Fruit fly (Drosophila melanogaster) whole organism, pupa: Measurements from ENCODE around the gene CG15170.

Experiments used
- CG10348 ChIP-seq: fragments of 200-800 bp; sonication (Bioruptor generic); IDR thresholded peaks from 2 replicates; pipeline ENCODE4 v1.3.6; 2022; ENCODE audit warnings: missing biosample characterization, missing genetic modification characterization
- CG12605 ChIP-seq: fragments of 200-800 bp; sonication (Bioruptor generic); IDR thresholded peaks from 2 replicates; pipeline ENCODE4 v1.3.6; 2022; ENCODE audit warnings: missing biosample characterization, missing genetic modification characterization
- CG13204 ChIP-seq: fragments of 200-800 bp; sonication (Bioruptor generic); optimal IDR thresholded peaks from 2 replicates; lab custom pipeline; 2018; ENCODE audit warnings: missing biosample characterization, mild to moderate bottlenecking, missing genetic modification characterization, moderate library complexity
- CG14655 ChIP-seq: fragments of 200-800 bp; sonication (Bioruptor generic); optimal IDR thresholded peaks from 3 replicates; lab custom pipeline; 2017; ENCODE audit warnings: mild to moderate bottlenecking, missing biosample characterization, missing genetic modification reagents, missing genetic modification characterization
- CG15710 ChIP-seq: fragments of 200-800 bp; sonication (Bioruptor generic); optimal IDR thresholded peaks from 2 replicates; lab custom pipeline; 2018; ENCODE audit warnings: missing biosample characterization, mild to moderate bottlenecking, missing genetic modification characterization, moderate library complexity
- CG17806 ChIP-seq: fragments of 200-800 bp; sonication (Bioruptor generic); optimal IDR thresholded peaks from 2 replicates; lab custom pipeline; 2018; ENCODE audit warnings: missing biosample characterization, mild to moderate bottlenecking, missing genetic modification characterization, moderate library complexity
- CG32121 ChIP-seq: fragments of 200-800 bp; sonication (Bioruptor generic); IDR thresholded peaks from 2 replicates; pipeline ENCODE4 v1.3.6; 2022; ENCODE audit warnings: missing biosample characterization, missing genetic modification characterization
- CG34367 ChIP-seq: fragments of 200-800 bp; sonication (Bioruptor generic); optimal IDR thresholded peaks from 2 replicates; lab custom pipeline; 2018; ENCODE audit warnings: missing biosample characterization, mild to moderate bottlenecking, missing genetic modification characterization
- CG4496 ChIP-seq: fragments of 200-800 bp; sonication (Bioruptor generic); IDR thresholded peaks from 3 replicates; pipeline ENCODE4 v1.3.6; 2022; ENCODE audit warnings: missing biosample characterization, missing genetic modification characterization
- CG8159 ChIP-seq: fragments of 200-800 bp; sonication (Bioruptor generic); optimal IDR thresholded peaks from 3 replicates; lab custom pipeline; 2018; ENCODE audit warnings: missing biosample characterization, mild to moderate bottlenecking, missing genetic modification characterization, moderate library complexity
- CG8301 ChIP-seq: fragments of 200-800 bp; sonication (Bioruptor generic); optimal IDR thresholded peaks from 2 replicates; lab custom pipeline; 2018; ENCODE audit warnings: missing biosample characterization, mild to moderate bottlenecking, missing genetic modification characterization
- CG9948 ChIP-seq: fragments of 200-800 bp; sonication (Bioruptor generic); optimal IDR thresholded peaks from 2 replicates; lab custom pipeline; 2018; ENCODE audit warnings: missing biosample characterization, mild to moderate bottlenecking, missing genetic modification characterization, moderate library complexity
- D1 ChIP-seq: fragments of 200-800 bp; sonication (Bioruptor generic); optimal IDR thresholded peaks from 2 replicates; lab custom pipeline; 2018; ENCODE audit warnings: missing biosample characterization, mild to moderate bottlenecking, missing genetic modification characterization, moderate library complexity
- EcR ChIP-seq: fragments of 200-800 bp; sonication (Bioruptor generic); optimal IDR thresholded peaks from 3 replicates; lab custom pipeline; 2019; ENCODE audit warnings: missing biosample characterization, missing genetic modification characterization, mild to moderate bottlenecking, moderate library complexity, missing genetic modification reagents
- Ets98B ChIP-seq: fragments of 200-800 bp; sonication (Bioruptor generic); IDR thresholded peaks from 2 replicates; pipeline ENCODE4 v1.3.6; 2022; ENCODE audit warnings: missing biosample characterization, missing genetic modification characterization
- Pif1A ChIP-seq: fragments of 200-800 bp; sonication (Bioruptor generic); optimal IDR thresholded peaks from 3 replicates; lab custom pipeline; 2016; ENCODE audit warnings: missing biosample characterization, missing genetic modification characterization
- Pif1B ChIP-seq: fragments of 200-800 bp; sonication (Bioruptor generic); optimal IDR thresholded peaks from 3 replicates; lab custom pipeline; 2016; ENCODE audit warnings: missing biosample characterization, missing genetic modification characterization
- Snoo ChIP-seq: fragments of 200-800 bp; sonication (Bioruptor generic); optimal IDR thresholded peaks from 3 replicates; lab custom pipeline; 2017; ENCODE audit warnings: missing biosample characterization, mild to moderate bottlenecking, missing genetic modification characterization, inconsistent platforms
- fd96Ca ChIP-seq: fragments of 200-800 bp; sonication (Bioruptor generic); IDR thresholded peaks from 3 replicates; pipeline ENCODE4 v1.3.6; 2022; ENCODE audit warnings: missing biosample characterization, missing genetic modification characterization
- gl ChIP-seq: fragments of 200-800 bp; sonication (Bioruptor generic); optimal IDR thresholded peaks from 2 replicates; lab custom pipeline; 2018; ENCODE audit warnings: missing biosample characterization, mild to moderate bottlenecking, missing genetic modification characterization
- rn ChIP-seq: fragments of 200-800 bp; sonication (Bioruptor generic); IDR thresholded peaks from 2 replicates; pipeline ENCODE4 v1.3.6; 2022; ENCODE audit warnings: missing biosample characterization, missing genetic modification characterization

CG15170 gene

dm6 chr2L:18990133-18990532, at the start of gene CG15170:
CG15170 (minus strand) TSS chr2L:18990233.
- TF ChIP-seq Ets98B (GFP tag; lab: Robert Waterston, UW): no peak
- no peak for TF ChIP-seq gl (tag; lab: Kevin White, UChicago)
- TF ChIP-seq CG14655 (GFP tag; lab: Kevin White, UChicago): no peak
- TF ChIP-seq CG9948: no peak
- TF ChIP-seq Pif1B (GFP tag; lab: Kevin White, UChicago): no peak
- TF ChIP-seq Pif1A (GFP tag; lab: Kevin White, UChicago): no peak
- TF ChIP-seq, all 21 proteins: peak for 0

- TF ChIP-seq Pif1B (GFP tag; lab: Kevin White, UChicago) (no peak), CG4496 (GFP tag; lab: Robert Waterston, UW) (peak; percentile 26; the same call in 1 of the 3 replicates)
Observed at dm6 chr2L:19037455-19037854, 47.4 kb upstream of the CG15170 start.

DNA sequence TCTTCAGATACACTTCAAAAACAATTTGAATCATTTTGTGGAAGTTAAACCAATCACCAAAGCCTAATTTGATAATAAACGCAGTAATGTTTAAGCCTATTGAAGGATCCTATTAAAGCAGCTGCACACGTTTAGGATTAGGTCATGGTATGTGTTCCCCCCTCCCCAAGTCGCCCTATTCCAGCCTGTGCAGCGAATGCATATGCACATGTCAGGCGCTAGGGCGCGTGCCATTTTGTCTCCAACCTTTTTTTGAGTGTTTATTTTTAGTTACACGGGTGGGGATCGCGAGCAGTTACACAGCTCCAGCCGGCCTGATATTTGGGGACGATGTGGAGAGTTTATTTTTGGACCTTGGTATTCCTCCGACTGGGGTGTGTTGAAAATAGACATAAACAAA, 47.0 kb upstream of the CG15170 start:
- TF ChIP-seq CG8159 (tag; lab: Kevin White, UChicago): no peak
- TF ChIP-seq CG15710 (tag; lab: Kevin White, UChicago): no peak
- peak; percentile 27; the same call in 1 of the 2 replicates for TF ChIP-seq CG32121 (GFP tag; lab: Robert Waterston, UW)
- no peak for TF ChIP-seq Pif1B (GFP tag; lab: Kevin White, UChicago)
- TF ChIP-seq Snoo (tag; lab: Kevin White, UChicago): no peak
- TF ChIP-seq CG4496 (GFP tag; lab: Robert Waterston, UW): no peak
- no peak for TF ChIP-seq Pif1A (GFP tag; lab: Kevin White, UChicago)
- no peak for TF ChIP-seq D1 (tag; lab: Kevin White, UChicago)

- no peak for TF ChIP-seq gl (tag; lab: Kevin White, UChicago)
- peak; percentile 86 for TF ChIP-seq CG13204
- TF ChIP-seq CG12605: no peak
- TF ChIP-seq CG17806 (tag; lab: Kevin White, UChicago): no peak
- no peak for TF ChIP-seq CG10348 (GFP tag; lab: Robert Waterston, UW)
- no peak for TF ChIP-seq Snoo (tag; lab: Kevin White, UChicago)
- TF ChIP-seq fd96Ca (GFP tag; lab: Robert Waterston, UW): no peak
- TF ChIP-seq CG9948: peak; percentile 18
- no peak for TF ChIP-seq CG15710 (tag; lab: Kevin White, UChicago)
- TF ChIP-seq CG32121 (GFP tag; lab: Robert Waterston, UW): peak; percentile 47; the same call in 1 of the 2 replicates
- peak; percentile 20; the same call in 1 of the 2 replicates for TF ChIP-seq Ets98B (GFP tag; lab: Robert Waterston, UW)
- TF ChIP-seq CG8159 (tag; lab: Kevin White, UChicago): no peak
- peak; percentile 27 for TF ChIP-seq CG8301 (tag; lab: Kevin White, UChicago)
- no peak for TF ChIP-seq CG34367 (tag; lab: Kevin White, UChicago)
- TF ChIP-seq Pif1B (GFP tag; lab: Kevin White, UChicago): no peak
- no peak for TF ChIP-seq EcR (GFP tag; lab: Kevin White, UChicago)
- no peak for TF ChIP-seq CG14655 (GFP tag; lab: Kevin White, UChicago)
- TF ChIP-seq rn (GFP tag; lab: Robert Waterston, UW): no peak
- peak; percentile 47; the same call in 2 of the 3 replicates for TF ChIP-seq CG4496 (GFP tag; lab: Robert Waterston, UW)
- TF ChIP-seq Pif1A (GFP tag; lab: Kevin White, UChicago): no peak
Observed at dm6 chr2L:19036105-19036714, 46.2 kb upstream of the CG15170 start.

DNA sequence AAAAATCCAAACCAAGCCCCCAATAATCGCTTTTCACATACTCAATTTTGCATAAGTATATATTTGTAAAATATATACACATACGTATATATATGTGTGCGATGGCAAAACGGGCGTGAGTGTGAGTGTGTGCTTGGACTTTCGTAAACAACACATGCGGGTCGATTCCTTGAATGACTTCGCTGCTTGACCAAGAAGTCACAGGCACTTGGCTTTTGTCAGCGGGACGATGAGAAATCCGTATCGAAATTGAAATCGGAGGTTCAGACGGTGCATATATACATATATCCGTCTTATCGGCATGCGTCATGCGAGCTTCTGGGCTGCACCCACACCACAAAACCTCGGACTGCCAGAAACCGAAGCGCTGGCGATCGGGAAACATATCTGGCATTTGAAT, 45.0 kb upstream of the CG15170 start:
- TF ChIP-seq Pif1B (GFP tag; lab: Kevin White, UChicago) (peak; percentile 15), CG14655 (GFP tag; lab: Kevin White, UChicago) (no peak), CG17806 (tag; lab: Kevin White, UChicago) (no peak)

DNA sequence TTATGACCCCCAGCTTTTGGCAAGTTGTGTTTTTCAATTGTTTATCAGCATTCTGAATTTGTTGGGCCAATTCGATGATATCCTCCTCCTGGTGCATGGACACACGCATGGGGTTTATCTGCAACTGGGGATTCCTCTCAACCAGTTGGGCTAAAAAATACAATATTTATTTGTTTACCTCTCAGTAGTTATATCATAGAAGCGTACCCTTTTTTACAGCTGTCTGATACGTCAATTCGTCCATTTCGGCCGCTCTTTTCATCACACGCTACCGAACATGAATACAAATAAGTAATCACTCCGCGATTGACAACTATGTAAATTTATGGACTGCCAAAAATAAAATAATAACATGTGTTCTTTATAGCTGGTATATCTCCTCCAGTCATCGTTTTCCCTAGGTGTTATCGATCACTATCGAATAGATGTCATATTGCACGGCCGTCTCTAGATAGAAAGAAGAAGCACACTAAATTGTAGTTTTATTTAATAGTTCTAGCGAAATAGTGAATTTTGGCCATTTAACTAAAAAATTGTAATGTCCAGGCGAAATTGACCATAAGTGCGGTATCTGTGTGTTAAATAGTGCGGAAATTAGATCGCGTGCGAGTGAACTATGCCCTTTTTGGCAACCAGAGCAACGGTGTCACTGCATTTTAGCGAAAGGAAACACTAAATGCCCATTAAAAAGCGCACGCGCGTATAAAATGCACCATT, 44.3 kb upstream of the CG15170 start, which contains the start of the genes mib2 and CG31800:
TSS of gene mib2 (plus strand) at position 232 of the 717 bp plus-strand sequence.
TSS of gene CG31800 (minus strand) at position 364 of the 717 bp plus-strand sequence.
- TF ChIP-seq CG34367 (tag; lab: Kevin White, UChicago) (no peak), fd96Ca (GFP tag; lab: Robert Waterston, UW) (no peak), CG32121 (GFP tag; lab: Robert Waterston, UW) (no peak), CG17806 (tag; lab: Kevin White, UChicago) (no peak), CG12605 (no peak), Ets98B (GFP tag; lab: Robert Waterston, UW) (no peak), CG14655 (GFP tag; lab: Kevin White, UChicago) (no peak), Pif1B (GFP tag; lab: Kevin White, UChicago) (no peak), rn (GFP tag; lab: Robert Waterston, UW) (no peak), CG15710 (tag; lab: Kevin White, UChicago) (no peak), EcR (GFP tag; lab: Kevin White, UChicago) (no peak), CG9948 (no peak), CG8301 (tag; lab: Kevin White, UChicago) (no peak), CG4496 (GFP tag; lab: Robert Waterston, UW) (no peak), Pif1A (GFP tag; lab: Kevin White, UChicago) (no peak), Snoo (tag; lab: Kevin White, UChicago) (no peak), CG13204 (no peak), CG10348 (GFP tag; lab: Robert Waterston, UW) (no peak)
